Worm (Caenorhabditis elegans) whole organism, L1 larva: ENCODE results near the gene C27D6.3.

Source experiments
- ces-1 ChIP-seq: fragments of 150-350 bp; optimal IDR thresholded peaks from 2 replicates; lab custom pipeline; 2014; ENCODE audit warnings: missing biosample characterization, missing genetic modification reagents, missing genetic modification characterization
- mep-1 ChIP-seq: fragments of 150-350 bp; optimal IDR thresholded peaks from 2 replicates; lab custom pipeline; 2014; ENCODE audit warnings: missing biosample characterization, missing genetic modification characterization
- nhr-28 ChIP-seq: fragments of 150-350 bp; optimal IDR thresholded peaks from 2 replicates; lab custom pipeline; 2014; ENCODE audit warnings: missing biosample characterization, missing genetic modification characterization
- pag-3 ChIP-seq: sonication (generic microtip); optimal IDR thresholded peaks from 2 replicates; lab custom pipeline; 2017; ENCODE audit warnings: missing genetic modification characterization, mild to moderate bottlenecking, missing compliant biosample characterization, antibody characterized with exemption, borderline replicate concordance; ENCODE audit not compliant: insufficient read depth
- snpc-4 ChIP-seq: fragments of 150-350 bp; optimal IDR thresholded peaks from 2 replicates; lab custom pipeline; 2014; ENCODE audit warnings: missing biosample characterization, missing genetic modification characterization
- unc-62 ChIP-seq: fragments of 150-350 bp; optimal IDR thresholded peaks from 2 replicates; lab custom pipeline; 2014; ENCODE audit warnings: missing biosample characterization, missing genetic modification reagents, missing genetic modification characterization
- unc-86 ChIP-seq: sonication (generic microtip); optimal IDR thresholded peaks from 2 replicates; lab custom pipeline; 2016; ENCODE audit warnings: missing genetic modification characterization, missing compliant biosample characterization

ce11 chrII:5157525-5157924 is 16.7 kb downstream of the C27D6.3 start, which contains the start of gene srb-13:
- TF ChIP-seq nhr-28 (tag; lab: Kevin White, UChicago), result no peak
- TF ChIP-seq pag-3 (tag; lab: Kevin White, UChicago), result no peak
- no peak for TF ChIP-seq ces-1 (GFP tag; lab: Kevin White, UChicago)
- no peak for TF ChIP-seq unc-86 (tag; lab: Kevin White, UChicago)
- no peak for TF ChIP-seq unc-62 (GFP tag; lab: Kevin White, UChicago)
- no peak for TF ChIP-seq snpc-4
- no peak for TF ChIP-seq mep-1 (tag; lab: Kevin White, UChicago)
